Worm (Caenorhabditis elegans): ENCODE data around the gene M03D4.4.

DNA sequence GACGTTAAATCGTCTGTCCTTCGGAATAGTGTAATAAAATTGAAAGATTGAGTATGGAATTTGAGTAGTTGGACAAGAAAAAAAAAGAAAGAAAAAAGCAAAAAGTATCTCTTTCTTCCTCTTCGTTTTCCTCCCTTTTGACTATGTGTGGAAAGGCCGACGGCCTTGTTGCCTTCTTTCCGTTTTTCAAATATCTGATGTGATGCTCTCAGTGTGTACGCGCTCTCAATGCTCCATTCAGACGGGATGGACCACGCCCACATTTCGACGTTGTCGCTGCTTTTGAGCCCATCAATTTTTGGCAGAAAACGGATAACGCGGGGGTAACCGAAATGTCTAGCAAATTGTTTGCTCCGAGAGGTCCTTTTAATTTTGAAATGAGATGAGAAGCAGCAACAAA, 45.9 kb upstream of the M03D4.4 start:
- no peak for TF ChIP-seq mab-5 (tag; optimal IDR thresholded peaks at IDR 0.05)
- TF ChIP-seq blmp-1 (tag; optimal IDR thresholded peaks at IDR 0.05) = no peak
- no peak for TF ChIP-seq pha-4 (tag; optimal IDR thresholded peaks at IDR 0.05)
- TF ChIP-seq nhr-28 (tag; optimal IDR thresholded peaks at IDR 0.05) = no peak
- no peak for TF ChIP-seq unc-39 (tag; optimal IDR thresholded peaks at IDR 0.05)
- TF ChIP-seq nhr-12 (tag; optimal IDR thresholded peaks at IDR 0.05) = no peak
- TF ChIP-seq lin-13 (tag; optimal IDR thresholded peaks at IDR 0.05) = no peak
